Fruit fly (Drosophila melanogaster) S2 (cell line): Measurements from ENCODE around the gene CG3842.

Source experiments
- CG8478 ChIP-seq: fragments of >200 bp; optimal IDR thresholded peaks from 2 replicates; lab custom pipeline; 2018
- CTCF ChIP-seq, 2 experiments: fragments of >200 bp; optimal IDR thresholded peaks; 2 replicates each; lab custom pipeline; 2018

Gene CG3842

DNA sequence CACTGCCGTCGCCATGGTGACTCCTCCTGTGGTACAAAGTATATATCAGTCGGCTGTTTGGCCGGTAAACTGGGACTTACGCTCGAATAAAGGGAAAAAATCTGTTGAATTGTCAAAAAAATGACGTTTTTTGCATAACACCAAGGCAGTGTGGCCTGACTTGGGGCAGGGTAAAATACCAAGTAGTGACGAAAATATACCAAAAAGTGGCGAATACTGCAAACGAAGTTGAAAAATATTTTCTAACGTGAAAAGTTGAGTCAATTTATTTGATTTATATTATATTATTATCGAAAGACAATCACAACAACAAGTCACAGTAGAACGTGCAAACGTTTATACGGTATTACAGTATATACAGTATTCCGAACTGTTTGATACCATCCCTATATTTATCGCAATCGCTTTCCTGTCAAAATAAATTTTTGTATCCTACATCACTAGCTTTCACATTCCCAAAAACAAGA lies 12.7 kb downstream of the CG3842 start, which contains the start of the genes ND-B16.6 and kdn:
TSS of gene ND-B16.6 (minus strand) at position 189 of the 467 bp plus-strand sequence.
TSS of gene kdn (plus strand) at position 417 of the 467 bp plus-strand sequence.
- TF ChIP-seq CTCF (optimal IDR thresholded peaks at IDR 0.05; lab: Kevin White, UChicago) = no peak
- no peak for TF ChIP-seq CG8478 (lab: Kevin White, UChicago)

DNA sequence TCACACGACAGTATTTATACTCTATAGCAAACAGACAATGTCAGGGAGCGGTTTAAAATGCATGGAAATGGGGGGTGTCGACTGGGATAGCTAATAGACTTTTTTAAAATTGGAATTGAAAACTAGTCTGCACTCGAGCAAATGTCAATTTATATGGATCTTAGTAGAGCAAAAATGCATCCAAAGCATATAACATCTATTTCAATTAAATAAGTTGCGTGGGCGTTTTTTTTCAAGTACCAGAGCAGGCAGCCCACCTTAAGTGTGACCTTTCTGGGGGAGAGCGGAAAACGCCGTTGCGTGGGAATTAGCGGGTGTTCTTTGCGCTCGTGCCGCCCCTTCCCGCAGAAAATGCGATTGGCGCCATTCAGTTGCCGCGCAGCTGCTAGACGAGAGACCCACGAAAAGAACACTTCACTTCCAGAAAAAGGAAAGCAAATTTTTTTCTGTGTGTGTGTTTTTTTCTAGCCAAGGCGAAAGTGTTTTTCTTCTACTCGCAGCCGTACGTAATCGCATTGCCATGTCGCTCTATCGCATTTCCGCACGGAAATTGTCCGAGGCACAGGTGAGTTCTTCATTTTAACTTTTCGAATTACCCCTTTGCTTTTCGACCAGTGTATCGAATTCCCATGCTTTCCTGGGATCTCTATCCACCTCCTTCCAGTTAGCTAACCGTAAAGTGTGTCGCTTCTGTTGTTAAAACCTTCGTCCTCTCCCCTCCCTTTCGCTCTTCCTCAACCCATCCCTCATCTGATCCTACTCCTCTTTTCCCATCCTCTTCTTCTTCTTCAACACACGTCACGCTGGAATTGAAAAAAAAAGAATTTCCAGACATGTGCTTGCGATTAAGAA lies 14.6 kb downstream of the CG3842 start:
- TF ChIP-seq CTCF (optimal IDR thresholded peaks at IDR 0.05; lab: Kevin White, UChicago) (no peak), CG8478 (lab: Kevin White, UChicago) (no peak)

- TF ChIP-seq CG8478 (lab: Kevin White, UChicago) (no peak), CTCF (optimal IDR thresholded peaks at IDR 0.05; lab: Kevin White, UChicago) (no peak)
These were observed 15.4 kb downstream of the CG3842 start for dm6 chrX:6352769-6353612.

DNA sequence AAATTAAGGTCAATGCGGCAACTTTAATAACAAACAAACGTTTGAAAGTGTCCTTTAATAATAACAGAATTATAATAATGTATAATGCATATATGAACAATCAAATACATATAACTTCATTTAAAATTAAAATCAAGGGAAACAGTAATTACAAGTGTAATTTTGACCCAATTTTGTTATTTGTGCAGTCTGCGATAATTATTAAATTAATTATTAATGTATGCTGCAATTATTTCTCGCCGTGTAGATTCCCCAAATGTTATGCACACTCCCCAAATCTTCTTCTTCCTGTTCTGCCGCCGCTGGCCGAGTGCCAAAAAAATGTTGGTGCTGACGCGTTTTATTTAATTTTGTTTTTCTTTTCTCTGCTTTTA lies 16.0 kb downstream of the CG3842 start:
- TF ChIP-seq CTCF (optimal IDR thresholded peaks at IDR 0.05; lab: Kevin White, UChicago) = no peak
- no peak for TF ChIP-seq CG8478 (lab: Kevin White, UChicago)

dm6 chrX:6354163-6354562 lies 16.6 kb downstream of the CG3842 start:
- TF ChIP-seq CTCF (optimal IDR thresholded peaks at IDR 0.05; lab: Kevin White, UChicago) (no peak), CG8478 (lab: Kevin White, UChicago) (no peak)

DNA sequence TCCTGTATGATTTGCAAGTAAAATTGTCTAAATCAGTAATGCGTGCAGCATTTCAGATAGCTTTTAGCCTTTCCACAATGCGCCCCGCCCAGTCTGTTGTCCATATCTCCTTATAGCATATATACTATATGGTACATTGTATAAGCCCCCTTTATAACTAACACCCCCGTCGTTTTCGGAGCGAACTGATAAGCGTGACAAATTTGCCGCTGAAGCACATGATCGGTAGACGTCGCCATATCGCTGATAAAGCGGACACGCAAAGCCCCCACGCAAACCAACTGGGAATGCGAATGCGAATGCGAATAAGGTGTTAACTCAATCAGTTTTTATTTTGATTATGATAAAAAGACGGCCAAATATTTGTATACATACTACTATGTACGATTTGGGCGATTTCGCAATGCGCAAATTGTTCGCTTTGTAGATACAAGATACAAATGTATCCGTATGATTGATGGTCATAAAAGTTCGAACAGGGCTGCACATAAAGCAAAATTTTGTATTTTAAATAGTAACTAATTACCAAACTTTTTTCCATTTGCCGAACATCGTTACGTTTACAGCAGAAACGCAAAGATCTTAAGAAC lies 17.6 kb downstream of the CG3842 start:
- TF ChIP-seq CG8478 (lab: Kevin White, UChicago) = no peak
- TF ChIP-seq CTCF (optimal IDR thresholded peaks at IDR 0.05; lab: Kevin White, UChicago) = no peak

dm6 chrX:6356748-6357397 lies 19.3 kb downstream of the CG3842 start:
- TF ChIP-seq CTCF (optimal IDR thresholded peaks at IDR 0.05; lab: Kevin White, UChicago) (no peak), CG8478 (lab: Kevin White, UChicago) (no peak)

DNA sequence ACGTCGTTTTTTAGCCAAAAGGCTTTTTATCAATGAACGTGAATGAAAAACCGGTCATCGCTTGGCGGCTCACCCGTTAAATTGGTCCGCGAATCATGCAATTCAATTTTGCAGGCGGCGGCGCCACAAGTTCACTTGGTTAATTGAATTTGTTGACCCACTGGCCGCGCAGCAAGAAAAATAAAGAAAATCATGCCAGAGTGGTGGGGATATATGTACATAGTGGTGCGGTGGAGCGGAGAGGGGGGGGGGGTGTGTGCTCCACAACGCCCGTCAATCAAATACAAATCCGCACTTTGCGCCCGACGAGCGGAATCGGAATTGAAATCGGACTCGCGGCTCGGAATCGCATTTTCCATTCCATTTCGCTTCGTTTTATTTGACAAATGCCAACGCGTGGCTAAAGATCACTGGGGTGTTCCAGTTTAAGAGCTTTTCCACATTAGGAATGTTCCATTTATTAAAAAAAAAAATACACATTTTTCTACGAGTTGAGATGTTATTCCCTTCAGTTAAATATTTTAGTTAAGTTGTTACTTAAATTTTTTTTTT lies 20.0 kb downstream of the CG3842 start:
- no peak for TF ChIP-seq CTCF (optimal IDR thresholded peaks at IDR 0.05; lab: Kevin White, UChicago)
- TF ChIP-seq CG8478 (lab: Kevin White, UChicago) = no peak

- TF ChIP-seq CG8478 (lab: Kevin White, UChicago) (no peak), CTCF (optimal IDR thresholded peaks at IDR 0.05; lab: Kevin White, UChicago) (no peak)
These were observed 20.6 kb downstream of the CG3842 start for dm6 chrX:6358198-6358597.

DNA sequence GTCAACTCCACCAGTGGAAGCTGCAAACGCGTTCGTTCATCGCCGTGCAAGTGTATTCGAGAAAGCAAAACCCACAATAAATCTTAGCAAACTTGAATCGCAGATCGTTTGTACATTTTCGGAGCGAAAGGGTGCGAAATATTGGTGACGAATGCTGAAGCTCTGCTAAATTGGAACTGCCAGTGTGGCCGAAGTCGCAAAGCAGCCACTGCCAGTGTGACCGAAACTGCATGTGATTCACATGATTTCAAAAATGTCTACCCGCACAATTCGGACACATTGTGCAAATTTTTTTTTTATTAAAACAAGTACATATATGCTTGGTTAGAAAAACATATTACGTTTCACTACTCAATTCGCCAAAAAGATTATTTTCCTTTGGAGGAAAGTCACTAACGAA lies 23.7 kb downstream of the CG3842 start:
- no peak for TF ChIP-seq CTCF (optimal IDR thresholded peaks at IDR 0.05; lab: Kevin White, UChicago)
- no peak for TF ChIP-seq CG8478 (lab: Kevin White, UChicago)

DNA sequence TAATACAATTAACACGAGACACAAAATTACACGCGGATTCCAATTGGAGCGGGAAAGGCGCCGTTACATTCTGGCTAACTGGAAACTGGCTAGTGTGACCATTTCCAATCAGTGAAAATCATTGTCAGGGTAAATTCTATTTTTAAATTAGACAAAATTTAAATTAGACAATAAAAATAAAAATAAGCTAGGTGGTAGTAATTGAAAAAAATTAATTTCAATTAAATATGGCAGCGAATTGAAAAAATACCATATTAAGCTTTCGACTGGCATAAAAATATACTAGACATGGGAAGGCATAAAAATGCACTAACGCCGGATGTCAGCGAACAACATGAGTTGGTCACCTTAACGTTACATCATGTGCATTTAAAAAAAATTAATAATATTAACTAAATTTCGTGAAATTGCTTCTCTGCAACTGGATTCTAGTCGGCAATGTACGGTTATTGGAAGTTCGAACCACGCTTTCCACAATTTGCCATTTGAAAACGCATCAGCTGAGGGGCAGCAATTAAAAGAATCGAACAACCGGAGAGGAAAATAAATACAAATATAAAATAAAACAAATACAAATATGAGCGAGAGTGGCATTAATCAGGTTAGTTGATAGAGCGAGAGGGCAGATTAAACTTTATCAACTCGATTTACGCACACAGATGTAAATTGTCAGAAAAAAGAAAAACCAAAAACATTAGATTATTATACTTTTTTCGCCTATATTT lies 28.2 kb downstream of the CG3842 start, which contains the start of the genes swa and Marf:
TSS of gene swa (minus strand) at position 77 of the 725 bp plus-strand sequence.
TSS of gene Marf (plus strand) at position 318 of the 725 bp plus-strand sequence.
- TF ChIP-seq CG8478 (lab: Kevin White, UChicago) = no peak
- no peak for TF ChIP-seq CTCF (optimal IDR thresholded peaks at IDR 0.05; lab: Kevin White, UChicago)

DNA sequence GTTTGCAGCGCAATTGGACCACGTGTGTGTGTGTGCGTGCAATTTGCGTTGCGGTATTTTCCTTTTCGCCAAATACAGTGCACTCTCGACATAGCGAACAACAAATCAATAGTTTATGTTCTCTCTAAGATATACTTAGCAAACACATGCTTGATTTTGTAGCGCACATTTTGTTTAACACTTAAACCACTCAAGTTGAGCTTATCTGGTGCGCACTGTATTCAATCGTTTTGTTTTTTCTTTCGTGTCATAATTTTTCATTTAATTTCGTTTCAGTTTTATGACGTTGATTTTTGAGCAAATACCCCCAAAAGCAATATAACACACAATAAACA lies 28.8 kb downstream of the CG3842 start:
- TF ChIP-seq CTCF (optimal IDR thresholded peaks at IDR 0.05; lab: Kevin White, UChicago) = no peak
- TF ChIP-seq CG8478 (lab: Kevin White, UChicago) = no peak

dm6 chrX:6372769-6373197 lies 35.2 kb downstream of the CG3842 start, which contains the start of gene PpV:
Gene PpV (minus strand): TSS chrX:6372915.
- no peak for TF ChIP-seq CG8478 (lab: Kevin White, UChicago)
- TF ChIP-seq CTCF (optimal IDR thresholded peaks at IDR 0.05; lab: Kevin White, UChicago) = peak in 1 of 2 experiments; percentile 23
